Fruit fly (Drosophila melanogaster) whole organism, wandering third instar larva: ENCODE results near the gene CG9636.

Experiments used
- Abd-B ChIP-seq: fragments of >200 bp; optimal IDR thresholded peaks from 2 replicates; lab custom pipeline; 2017; ENCODE audit warnings: missing biosample characterization, missing genetic modification characterization
- CG32264 ChIP-seq: fragments of 200-800 bp; sonication (Bioruptor generic); optimal IDR thresholded peaks from 2 replicates; lab custom pipeline; 2016; ENCODE audit warnings: missing biosample characterization, missing genetic modification characterization
- CG9705 ChIP-seq: fragments of 200-800 bp; sonication (Bioruptor generic); optimal IDR thresholded peaks from 2 replicates; lab custom pipeline; 2018; ENCODE audit warnings: missing biosample characterization, mild to moderate bottlenecking, missing genetic modification characterization
- CrebA ChIP-seq: fragments of 200-800 bp; sonication (Bioruptor generic); optimal IDR thresholded peaks from 2 replicates; lab custom pipeline; 2016; ENCODE audit warnings: missing biosample characterization, mild to moderate bottlenecking, missing genetic modification characterization, borderline replicate concordance
- Dif ChIP-seq: fragments of 200-275, 200-300 bp; sonication (Bioruptor generic); optimal IDR thresholded peaks from 2 replicates; lab custom pipeline; 2018; ENCODE audit warnings: missing biosample characterization, missing genetic modification characterization; ENCODE audit not compliant: partially characterized antibody
- HLH106 ChIP-seq: fragments of 200-800 bp; optimal IDR thresholded peaks from 3 replicates; lab custom pipeline; 2019; ENCODE audit warnings: missing biosample characterization, mild to moderate bottlenecking, missing genetic modification characterization, moderate library complexity
- Hnf4 ChIP-seq: fragments of 200-800 bp; sonication (Bioruptor generic); optimal IDR thresholded peaks from 2 replicates; lab custom pipeline; 2016; ENCODE audit warnings: missing biosample characterization, mild to moderate bottlenecking, missing genetic modification characterization
- Hr78 ChIP-seq: fragments of >200 bp; optimal IDR thresholded peaks from 2 replicates; lab custom pipeline; 2017; ENCODE audit warnings: missing biosample characterization, missing genetic modification characterization
- Hr83 ChIP-seq: fragments of 200-300 bp; sonication (Bioruptor generic); optimal IDR thresholded peaks from 2 replicates; lab custom pipeline; 2016; ENCODE audit warnings: missing biosample characterization, mild to moderate bottlenecking, missing genetic modification characterization, moderate library complexity; ENCODE audit not compliant: poor library complexity, severe bottlenecking
- Mio ChIP-seq: sonication (Bioruptor generic); optimal IDR thresholded peaks from 2 replicates; lab custom pipeline; 2016; ENCODE audit warnings: missing biosample characterization, missing genetic modification characterization
- Myc ChIP-seq: fragments of >200 bp; optimal IDR thresholded peaks from 2 replicates; lab custom pipeline; 2017
- N ChIP-seq: fragments of >200 bp; optimal IDR thresholded peaks from 2 replicates; lab custom pipeline; 2018; ENCODE audit warnings: missing biosample characterization, missing external identifiers, missing genetic modification characterization
- OdsH ChIP-seq: fragments of 200-800 bp; sonication (Bioruptor generic); optimal IDR thresholded peaks from 2 replicates; lab custom pipeline; 2016; ENCODE audit warnings: missing biosample characterization, mild to moderate bottlenecking, missing genetic modification characterization
- Rel ChIP-seq, 2 experiments: fragments of 200-800 bp; sonication (Bioruptor generic) in 1 of 2; optimal IDR thresholded peaks; 2 replicates in 1 of 2; 3 replicates in 1 of 2; lab custom pipeline; 2016 to 2019; ENCODE audit warnings: mild to moderate bottlenecking in 2 of 2, missing biosample characterization in 2 of 2, missing genetic modification characterization in 2 of 2, moderate library complexity in 1 of 2
- Sp1 ChIP-seq: fragments of 200-800 bp; sonication (Bioruptor generic); optimal IDR thresholded peaks from 3 replicates; lab custom pipeline; 2019; ENCODE audit warnings: missing biosample characterization, mild to moderate bottlenecking, missing genetic modification characterization, moderate library complexity
- Vsx2 ChIP-seq: fragments of 200-300, 225-300 bp; sonication (Bioruptor generic); optimal IDR thresholded peaks from 2 replicates; lab custom pipeline; 2018; ENCODE audit warnings: missing biosample characterization, missing genetic modification characterization; ENCODE audit not compliant: partially characterized antibody
- br ChIP-seq: fragments of 200-800 bp; sonication (Bioruptor generic); optimal IDR thresholded peaks from 2 replicates; lab custom pipeline; 2016; ENCODE audit warnings: missing biosample characterization, missing genetic modification characterization
- brk ChIP-seq: fragments of 200-800 bp; sonication (Bioruptor generic); optimal IDR thresholded peaks from 2 replicates; lab custom pipeline; 2016; ENCODE audit warnings: missing biosample characterization, mild to moderate bottlenecking, missing genetic modification characterization
- dl ChIP-seq, 2 experiments: fragments of 175-275, 200-275 bp in 1 of 2; fragments of 200-275 bp in 1 of 2; sonication (Bioruptor generic); optimal IDR thresholded peaks; lab custom pipeline; 2018; ENCODE audit warnings: mild to moderate bottlenecking in 2 of 2, missing biosample characterization in 2 of 2, missing genetic modification characterization in 2 of 2, moderate library complexity in 2 of 2; ENCODE audit not compliant: partially characterized antibody in 2 of 2, insufficient read depth in 1 of 2
- dmrt93B ChIP-seq: fragments of 200-800 bp; sonication (Bioruptor generic); optimal IDR thresholded peaks from 2 replicates; lab custom pipeline; 2018; ENCODE audit warnings: missing biosample characterization, mild to moderate bottlenecking, missing genetic modification characterization
- dsf ChIP-seq: sonication (Bioruptor generic); optimal IDR thresholded peaks from 2 replicates; lab custom pipeline; 2016; ENCODE audit warnings: missing biosample characterization, missing genetic modification characterization, borderline replicate concordance
- ey ChIP-seq: fragments of 200-800 bp; sonication (Bioruptor generic); optimal IDR thresholded peaks from 2 replicates; lab custom pipeline; 2016; ENCODE audit warnings: missing biosample characterization, missing genetic modification characterization
- foxo ChIP-seq, 2 experiments: fragments of 200-800 bp; sonication (Bioruptor generic); optimal IDR thresholded peaks; 2 replicates in 1 of 2; 3 replicates in 1 of 2; lab custom pipeline; 2016 to 2017; ENCODE audit warnings: missing biosample characterization in 2 of 2, missing genetic modification characterization in 2 of 2
- fru ChIP-seq: fragments of 200-800 bp; sonication (Bioruptor generic); optimal IDR thresholded peaks from 3 replicates; lab custom pipeline; 2016; ENCODE audit warnings: missing biosample characterization, mild to moderate bottlenecking, missing genetic modification characterization
- h ChIP-seq: fragments of 200-800 bp; sonication (Bioruptor generic); optimal IDR thresholded peaks from 3 replicates; lab custom pipeline; 2016; ENCODE audit warnings: missing biosample characterization, mild to moderate bottlenecking, missing genetic modification characterization
- jim ChIP-seq: fragments of 175-275, 200-325 bp; sonication (Bioruptor generic); optimal IDR thresholded peaks from 2 replicates; lab custom pipeline; 2016; ENCODE audit warnings: missing biosample characterization, mild to moderate bottlenecking, missing genetic modification characterization
- lola ChIP-seq: fragments of >200 bp; optimal IDR thresholded peaks from 2 replicates; lab custom pipeline; 2017; ENCODE audit warnings: missing biosample characterization, missing genetic modification characterization
- pan ChIP-seq: fragments of >200 bp; optimal IDR thresholded peaks from 2 replicates; lab custom pipeline; 2017
- psq ChIP-seq: fragments of 200-800 bp; sonication (Bioruptor generic); optimal IDR thresholded peaks from 3 replicates; lab custom pipeline; 2017; ENCODE audit warnings: missing biosample characterization, mild to moderate bottlenecking, missing genetic modification characterization, moderate library complexity
- rgr ChIP-seq: fragments of 200-800 bp; sonication (Bioruptor generic); optimal IDR thresholded peaks from 3 replicates; lab custom pipeline; 2016; ENCODE audit warnings: missing biosample characterization, mild to moderate bottlenecking, missing genetic modification characterization
- sage ChIP-seq: fragments of 200-800 bp; sonication (Bioruptor generic); optimal IDR thresholded peaks from 2 replicates; lab custom pipeline; 2016; ENCODE audit warnings: missing biosample characterization, mild to moderate bottlenecking, missing genetic modification characterization
- tai ChIP-seq: sonication (Bioruptor generic); optimal IDR thresholded peaks from 2 replicates; lab custom pipeline; 2016; ENCODE audit warnings: missing biosample characterization, missing genetic modification characterization
- usp ChIP-seq: fragments of >200 bp; optimal IDR thresholded peaks from 2 replicates; lab custom pipeline; 2017; ENCODE audit warnings: missing biosample characterization, missing genetic modification characterization
- woc ChIP-seq: sonication (Bioruptor generic); optimal IDR thresholded peaks from 2 replicates; lab custom pipeline; 2016; ENCODE audit warnings: missing biosample characterization, mild to moderate bottlenecking, missing genetic modification characterization

Gene CG9636

DNA sequence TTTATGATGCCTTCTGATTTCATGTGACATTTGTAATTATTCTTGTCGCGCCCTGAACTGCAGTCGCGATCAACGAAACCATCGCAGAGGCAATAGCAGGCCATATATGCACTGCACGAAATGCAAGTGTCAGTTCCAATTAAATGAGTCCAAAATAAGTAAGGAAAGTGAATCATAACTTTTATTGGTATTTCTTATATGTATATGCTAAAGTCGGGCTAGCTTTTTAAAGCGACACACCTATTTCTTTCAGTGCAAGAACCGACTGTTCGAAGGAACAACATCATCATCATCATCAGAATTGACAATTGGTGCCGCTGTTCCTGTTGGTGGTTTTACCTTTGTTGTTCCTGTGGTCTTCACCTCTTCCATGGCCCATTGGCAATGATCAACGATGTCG lies 46.5 kb downstream of the CG9636 start:
- TF ChIP-seq tai (GFP tag; lab: Kevin White, UChicago): no peak
- TF ChIP-seq woc (GFP tag; lab: Kevin White, UChicago): peak; percentile 0
- TF ChIP-seq N (GFP tag; lab: Kevin White, UChicago): no peak
- TF ChIP-seq lola: no peak
- TF ChIP-seq Hnf4 (GFP tag; lab: Kevin White, UChicago): peak; percentile 48
- no peak for TF ChIP-seq Mio
- TF ChIP-seq Rel (GFP tag; optimal IDR thresholded peaks at IDR 0.05; lab: Kevin White, UChicago): no peak
- no peak for TF ChIP-seq Rel (tag; optimal IDR thresholded peaks at IDR 0.05; lab: Kevin White, UChicago)
- TF ChIP-seq Abd-B (GFP tag; lab: Kevin White, UChicago): no peak
- TF ChIP-seq jim (GFP tag; lab: Kevin White, UChicago): no peak
- no peak for TF ChIP-seq CG9705
- TF ChIP-seq HLH106 (tag; lab: Kevin White, UChicago): peak; percentile 53
- TF ChIP-seq CG32264: no peak
- peak; percentile 48 for TF ChIP-seq ey (GFP tag; lab: Kevin White, UChicago)
- TF ChIP-seq Sp1 (GFP tag; lab: Kevin White, UChicago): peak; percentile 18
- TF ChIP-seq Hr78: no peak
- peak; percentile 49 for TF ChIP-seq fru (GFP tag; lab: Kevin White, UChicago)
- TF ChIP-seq Vsx2 (GFP tag; lab: Kevin White, UChicago): no peak
- peak; percentile 45 for TF ChIP-seq br
- TF ChIP-seq dmrt93B: no peak
- TF ChIP-seq Hr83 (GFP tag; lab: Kevin White, UChicago): no peak
- peak; percentile 41 for TF ChIP-seq rgr (GFP tag; lab: Kevin White, UChicago)
- no peak for TF ChIP-seq sage (GFP tag; lab: Kevin White, UChicago)
- TF ChIP-seq usp (GFP tag; lab: Kevin White, UChicago): no peak
- TF ChIP-seq dsf (GFP tag; lab: Kevin White, UChicago): no peak
- no peak for TF ChIP-seq dl (GFP tag; optimal IDR thresholded peaks at IDR 0.05; lab: Kevin White, UChicago; ENCODE audit: insufficient read depth in 1 of 2, partially characterized antibody in 2 of 2)
- peak; percentile 50 for TF ChIP-seq h (GFP tag; lab: Kevin White, UChicago)
- TF ChIP-seq CrebA (GFP tag; lab: Kevin White, UChicago): no peak
- TF ChIP-seq foxo (GFP tag; optimal IDR thresholded peaks at IDR 0.05; lab: Kevin White, UChicago): peak in 1 of 2 experiments; percentile 56
- TF ChIP-seq OdsH (GFP tag; lab: Kevin White, UChicago): peak; percentile 33
- no peak for TF ChIP-seq brk (GFP tag; lab: Kevin White, UChicago)

DNA sequence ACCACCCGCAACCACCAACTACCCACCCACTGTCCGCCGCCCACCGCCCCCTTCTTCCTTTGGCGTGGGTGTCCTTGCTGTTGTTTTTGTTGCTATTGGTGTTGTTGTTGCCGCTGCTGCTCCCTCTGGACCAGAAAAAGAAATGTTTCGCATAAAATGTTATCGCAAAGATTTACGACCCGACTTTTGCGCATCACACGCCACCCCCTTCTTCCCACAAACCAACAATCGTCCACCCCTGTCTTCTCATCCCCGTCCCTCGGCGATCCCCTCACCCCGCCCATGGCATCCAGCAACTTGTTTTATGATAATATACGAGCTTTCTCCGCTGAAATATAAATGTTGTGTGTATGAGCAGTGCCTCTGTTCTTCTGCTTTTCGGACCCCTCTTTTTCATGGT lies 48.5 kb downstream of the CG9636 start:
- TF ChIP-seq pan (lab: Kevin White, UChicago) (no peak), fru (GFP tag; lab: Kevin White, UChicago) (no peak), Vsx2 (GFP tag; lab: Kevin White, UChicago) (no peak), psq (no peak), brk (GFP tag; lab: Kevin White, UChicago) (no peak), usp (GFP tag; lab: Kevin White, UChicago) (no peak)

DNA sequence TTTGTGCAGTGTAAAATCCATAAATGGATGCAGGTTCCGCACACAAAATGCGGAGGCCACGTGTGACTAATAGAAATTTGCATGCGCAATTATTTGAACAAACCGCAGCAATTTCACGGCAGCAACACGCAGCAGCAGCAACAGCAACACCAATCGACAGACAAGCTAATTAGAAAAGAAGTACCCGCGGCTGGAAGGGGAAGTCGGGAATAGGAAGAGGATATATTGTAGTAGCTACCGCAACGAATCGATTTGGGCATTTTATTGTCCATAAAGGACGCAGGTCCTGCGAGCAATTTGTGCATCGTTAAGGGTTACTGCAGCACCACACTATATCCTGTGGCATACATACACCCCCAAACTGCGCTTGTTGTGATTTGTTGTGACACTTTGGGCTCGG lies 50.5 kb downstream of the CG9636 start:
- TF ChIP-seq Dif (GFP tag; lab: Kevin White, UChicago) (no peak), HLH106 (tag; lab: Kevin White, UChicago) (no peak), CG32264 (no peak), Vsx2 (GFP tag; lab: Kevin White, UChicago) (no peak), Hnf4 (GFP tag; lab: Kevin White, UChicago) (no peak), Sp1 (GFP tag; lab: Kevin White, UChicago) (no peak), Myc (no peak)
